Worm (Caenorhabditis elegans) whole organism, L3 larva: ENCODE measurements around the gene npp-21.

ENCODE experiments used
- R02D3.7 ChIP-seq: fragments of 150-350 bp; optimal IDR thresholded peaks from 2 replicates; lab custom pipeline; 2014; ENCODE audit warnings: missing biosample characterization, missing genetic modification characterization
- aly-2 ChIP-seq: fragments of 150-350 bp; optimal IDR thresholded peaks from 2 replicates; lab custom pipeline; 2014; ENCODE audit warnings: missing biosample characterization, missing genetic modification characterization
- ceh-16 ChIP-seq: sonication (generic microtip); optimal IDR thresholded peaks from 2 replicates; lab custom pipeline; 2017; ENCODE audit warnings: missing biosample characterization, missing genetic modification characterization
- ceh-9 ChIP-seq: sonication (generic microtip); optimal IDR thresholded peaks from 2 replicates; lab custom pipeline; 2018; ENCODE audit warnings: missing biosample characterization, missing genetic modification characterization
- daf-12 ChIP-seq: fragments of 150-350 bp; optimal IDR thresholded peaks from 2 replicates; lab custom pipeline; 2014; ENCODE audit warnings: missing biosample characterization, missing genetic modification reagents, missing genetic modification characterization
- egl-27 ChIP-seq: sonication (generic microtip); optimal IDR thresholded peaks from 4 replicates; lab custom pipeline; 2017; ENCODE audit warnings: missing biosample characterization, missing genetic modification reagents, missing genetic modification characterization
- egl-5 ChIP-seq: fragments of 150-350 bp; optimal IDR thresholded peaks from 2 replicates; lab custom pipeline; 2017; ENCODE audit warnings: missing biosample characterization, missing genetic modification reagents, missing genetic modification characterization, inconsistent platforms
- elt-1 ChIP-seq: fragments of 150-350 bp; optimal IDR thresholded peaks from 2 replicates; lab custom pipeline; 2014; ENCODE audit warnings: missing biosample characterization, missing genetic modification characterization
- elt-3 ChIP-seq, 3 experiments: fragments of 150-350 bp in 1 of 3; sonication (generic microtip) in 2 of 3; optimal IDR thresholded peaks; 2 replicates in 2 of 3; 4 replicates in 1 of 3; lab custom pipeline; 2014 to 2017; ENCODE audit warnings: missing biosample characterization in 3 of 3, missing genetic modification characterization in 3 of 3
- eor-1 ChIP-seq, 2 experiments: fragments of 150-350 bp; optimal IDR thresholded peaks; 2 replicates each; lab custom pipeline; 2014 to 2018; ENCODE audit warnings: missing biosample characterization in 2 of 2, missing genetic modification characterization in 2 of 2
- fkh-10 ChIP-seq: sonication (generic microtip); optimal IDR thresholded peaks from 2 replicates; lab custom pipeline; 2017; ENCODE audit warnings: missing biosample characterization, missing genetic modification reagents, missing genetic modification characterization
- fkh-2 ChIP-seq: fragments of 150-350 bp; optimal IDR thresholded peaks from 2 replicates; lab custom pipeline; 2014; ENCODE audit warnings: missing biosample characterization, missing genetic modification reagents, missing genetic modification characterization
- fos-1 ChIP-seq: fragments of 150-350 bp; optimal IDR thresholded peaks from 2 replicates; lab custom pipeline; 2014; ENCODE audit warnings: missing biosample characterization, missing genetic modification characterization
- hmg-11 ChIP-seq: sonication (generic microtip); optimal IDR thresholded peaks from 2 replicates; lab custom pipeline; 2016; ENCODE audit warnings: missing genetic modification characterization, missing compliant biosample characterization
- lin-15B ChIP-seq: fragments of 150-350 bp; optimal IDR thresholded peaks from 2 replicates; lab custom pipeline; 2014; ENCODE audit warnings: missing biosample characterization, missing genetic modification characterization
- lsy-12 ChIP-seq: sonication (generic microtip); optimal IDR thresholded peaks from 2 replicates; lab custom pipeline; 2016; ENCODE audit warnings: mild to moderate bottlenecking, missing genetic modification characterization, missing compliant biosample characterization
- mml-1 ChIP-seq: fragments of 150-350 bp; sonication (generic microtip); optimal IDR thresholded peaks from 3 replicates; lab custom pipeline; 2014; ENCODE audit warnings: missing biosample characterization, missing genetic modification characterization
- nhr-12 ChIP-seq: fragments of 150-350 bp; optimal IDR thresholded peaks from 2 replicates; lab custom pipeline; 2014; ENCODE audit warnings: missing biosample characterization, missing genetic modification characterization
- nhr-237 ChIP-seq: fragments of 150-350 bp; optimal IDR thresholded peaks from 2 replicates; lab custom pipeline; 2014; ENCODE audit warnings: missing biosample characterization, missing genetic modification characterization
- nhr-25 ChIP-seq: sonication (generic microtip); optimal IDR thresholded peaks from 2 replicates; lab custom pipeline; 2017; ENCODE audit warnings: missing biosample characterization, missing genetic modification characterization
- nhr-28 ChIP-seq: fragments of 150-350 bp; optimal IDR thresholded peaks from 2 replicates; lab custom pipeline; 2014; ENCODE audit warnings: missing biosample characterization, missing genetic modification characterization
- nhr-76 ChIP-seq: fragments of 150-350 bp; sonication (generic microtip); optimal IDR thresholded peaks from 5 replicates; lab custom pipeline; 2014; ENCODE audit warnings: missing biosample characterization, missing genetic modification characterization
- nhr-77 ChIP-seq: fragments of 150-350 bp; optimal IDR thresholded peaks from 2 replicates; lab custom pipeline; 2014; ENCODE audit warnings: missing biosample characterization, missing genetic modification characterization
- pha-4 ChIP-seq: fragments of 150-350 bp; optimal IDR thresholded peaks from 2 replicates; lab custom pipeline; 2014; ENCODE audit warnings: missing biosample characterization, missing genetic modification reagents, missing genetic modification characterization
- pqm-1 ChIP-seq: fragments of 150-350 bp; optimal IDR thresholded peaks from 2 replicates; lab custom pipeline; 2017; ENCODE audit warnings: missing biosample characterization, missing genetic modification characterization, inconsistent platforms
- sea-2 ChIP-seq: fragments of 150-350 bp; sonication (generic microtip); optimal IDR thresholded peaks from 4 replicates; lab custom pipeline; 2014; ENCODE audit warnings: missing biosample characterization, missing genetic modification reagents, missing genetic modification characterization
- snpc-4 ChIP-seq: fragments of 150-350 bp; optimal IDR thresholded peaks from 2 replicates; lab custom pipeline; 2014; ENCODE audit warnings: missing biosample characterization, missing genetic modification characterization
- unc-39 ChIP-seq: sonication (generic microtip); optimal IDR thresholded peaks from 4 replicates; lab custom pipeline; 2017; ENCODE audit warnings: missing biosample characterization, missing genetic modification characterization
- unc-62 ChIP-seq: fragments of 150-350 bp; sonication (generic microtip); optimal IDR thresholded peaks from 4 replicates; lab custom pipeline; 2014; ENCODE audit warnings: missing biosample characterization, missing genetic modification reagents, missing genetic modification characterization
- zag-1 ChIP-seq: fragments of 150-350 bp; optimal IDR thresholded peaks from 2 replicates; lab custom pipeline; 2014; ENCODE audit warnings: missing biosample characterization, missing genetic modification characterization
- ztf-11 ChIP-seq: fragments of 150-350 bp; optimal IDR thresholded peaks from 2 replicates; lab custom pipeline; 2014; ENCODE audit warnings: missing biosample characterization, missing genetic modification characterization
- ztf-4 ChIP-seq: fragments of 150-350 bp; optimal IDR thresholded peaks from 2 replicates; lab custom pipeline; 2014; ENCODE audit warnings: missing biosample characterization, missing genetic modification characterization

Gene npp-21

DNA sequence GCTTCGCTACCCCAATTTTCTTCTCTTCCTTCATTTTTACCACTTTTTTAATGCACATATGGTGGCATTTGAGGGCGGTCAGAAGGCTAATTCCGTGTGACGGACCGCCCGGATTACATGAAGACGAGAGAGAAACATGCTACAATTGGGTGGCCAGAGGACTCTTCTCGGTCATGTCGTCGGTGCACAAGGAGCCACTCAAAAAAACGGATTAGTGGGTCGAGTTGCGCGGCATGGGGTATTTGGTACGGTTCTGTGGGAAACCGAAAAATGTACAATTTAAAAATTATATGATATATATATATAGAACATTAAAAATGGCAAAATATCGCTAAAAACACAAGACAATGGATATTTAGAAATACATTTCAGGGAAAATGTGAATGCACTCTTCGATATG lies 28.6 kb upstream of the npp-21 start:
- TF ChIP-seq snpc-4 (tag; lab: Kevin White, UChicago) (no peak), unc-62 (GFP tag; lab: Kevin White, UChicago) (no peak), daf-12 (tag; lab: Kevin White, UChicago) (no peak), egl-5 (tag; lab: Kevin White, UChicago) (no peak), aly-2 (tag; lab: Kevin White, UChicago) (no peak)

DNA sequence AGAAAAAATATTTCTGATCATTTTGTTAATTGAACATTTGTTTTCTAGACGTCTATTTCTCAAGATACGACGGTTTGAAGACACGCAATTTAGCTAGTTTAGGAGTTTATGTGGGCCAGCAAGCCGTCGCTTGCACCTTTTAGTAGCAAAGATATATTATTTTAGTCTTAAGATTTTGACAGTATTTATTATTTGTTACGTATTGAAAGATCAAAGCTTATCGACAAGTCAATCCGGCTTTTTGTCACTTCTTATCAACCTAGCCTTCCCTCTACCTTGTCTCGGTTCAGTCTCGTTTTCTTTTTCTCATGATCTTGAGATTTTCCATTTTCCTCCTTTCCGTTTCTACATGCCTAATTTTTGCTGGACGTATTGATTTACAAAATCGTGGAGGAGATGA lies 25.3 kb upstream of the npp-21 start, which contains the start of gene F35D2.2:
TSS of gene F35D2.2 (plus strand) at position 301 of the 400 bp plus-strand sequence.
- TF ChIP-seq ztf-4 (tag; lab: Kevin White, UChicago) = no peak
- no peak for TF ChIP-seq daf-12 (tag; lab: Kevin White, UChicago)
- no peak for TF ChIP-seq ceh-9 (tag; lab: Kevin White, UChicago)
- TF ChIP-seq egl-27 = no peak
- TF ChIP-seq unc-39 (tag; lab: Kevin White, UChicago) = no peak
- TF ChIP-seq fkh-10 (GFP tag; lab: Kevin White, UChicago) = no peak
- TF ChIP-seq mml-1 (tag; lab: Kevin White, UChicago) = no peak
- TF ChIP-seq fkh-2 = no peak
- no peak for TF ChIP-seq pqm-1
- TF ChIP-seq nhr-25 = no peak
- TF ChIP-seq lin-15B (tag; lab: Kevin White, UChicago) = no peak
- TF ChIP-seq elt-1 = no peak
- no peak for TF ChIP-seq nhr-12 (tag; lab: Kevin White, UChicago)
- no peak for TF ChIP-seq lsy-12 (tag; lab: Kevin White, UChicago)
- TF ChIP-seq snpc-4 (tag; lab: Kevin White, UChicago) = no peak
- TF ChIP-seq fos-1 = no peak
- no peak for TF ChIP-seq unc-62 (GFP tag; lab: Kevin White, UChicago)
- TF ChIP-seq eor-1 (tag; optimal IDR thresholded peaks at IDR 0.05; lab: Kevin White, UChicago) = no peak
- no peak for TF ChIP-seq zag-1 (tag; lab: Kevin White, UChicago)

DNA sequence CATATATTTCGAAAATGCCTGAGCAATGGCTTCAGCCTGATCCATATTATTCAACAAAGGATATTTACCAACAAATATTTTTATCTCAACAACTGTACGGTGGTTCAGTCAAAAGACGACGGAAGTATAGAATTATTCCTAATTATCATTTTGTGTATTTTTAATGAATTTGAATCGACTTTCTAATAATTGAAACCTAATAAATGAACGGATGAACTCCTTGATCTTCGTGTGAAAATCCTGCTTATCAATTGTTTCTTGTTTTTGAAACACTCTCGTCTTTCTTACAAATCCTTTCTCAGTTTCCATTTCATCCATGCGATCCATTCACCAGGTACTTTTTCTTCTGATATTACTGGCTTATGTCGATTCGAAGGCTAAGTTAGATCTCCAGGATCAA lies 23.8 kb upstream of the npp-21 start, which contains the start of gene F35D2.1:
TSS of gene F35D2.1 (plus strand) at position 301 of the 400 bp plus-strand sequence.
- no peak for TF ChIP-seq nhr-25

DNA sequence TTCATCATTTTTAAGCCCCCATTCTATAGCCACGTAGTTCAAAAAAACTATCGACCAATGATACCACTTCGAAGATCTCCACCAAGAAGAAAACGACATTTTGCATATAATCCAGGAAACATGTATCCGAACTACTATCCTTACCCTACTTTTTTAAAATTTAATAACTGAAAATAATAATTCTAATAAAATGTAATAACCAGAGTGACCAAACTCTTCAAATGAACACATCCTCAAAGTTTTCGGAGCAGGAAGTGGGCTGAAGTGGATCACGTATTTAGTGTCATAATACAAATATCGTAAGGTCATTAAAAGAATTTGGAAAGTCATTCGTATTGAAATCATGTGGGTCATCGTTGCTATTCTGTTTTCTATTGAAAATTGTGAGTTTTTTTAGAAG lies 22.0 kb upstream of the npp-21 start, which contains the start of gene F35D2.6:
TSS of gene F35D2.6 (plus strand) at position 301 of the 400 bp plus-strand sequence.
- TF ChIP-seq lsy-12 (tag; lab: Kevin White, UChicago) (no peak), ztf-11 (tag; lab: Kevin White, UChicago) (no peak)

DNA sequence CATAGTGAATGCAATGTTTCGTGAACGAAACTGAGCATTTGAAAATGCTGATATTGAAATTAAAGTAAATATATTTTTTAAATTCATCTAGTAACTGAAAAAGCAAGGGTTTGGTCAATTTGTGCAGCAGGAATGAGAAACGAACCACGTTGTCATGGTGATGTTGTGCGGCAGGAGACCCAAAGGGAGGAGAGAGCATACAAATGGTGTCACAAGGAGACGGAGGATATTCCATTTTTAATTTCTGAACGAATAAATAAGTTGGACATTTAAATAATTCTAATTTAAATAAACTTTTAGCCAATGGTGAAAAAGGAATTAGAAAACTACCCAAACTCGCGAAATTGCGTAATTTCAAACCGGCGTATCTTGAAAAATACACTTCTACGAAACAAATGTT lies 15.9 kb upstream of the npp-21 start, which contains the start of gene mks-3:
TSS of gene mks-3 (minus strand) at position 101 of the 400 bp plus-strand sequence.
- no peak for TF ChIP-seq nhr-76 (tag; lab: Kevin White, UChicago)
- no peak for TF ChIP-seq ceh-9 (tag; lab: Kevin White, UChicago)
- no peak for TF ChIP-seq ceh-16
- no peak for TF ChIP-seq pha-4 (tag; lab: Kevin White, UChicago)
- no peak for TF ChIP-seq R02D3.7 (tag; lab: Kevin White, UChicago)
- TF ChIP-seq eor-1 (tag; optimal IDR thresholded peaks at IDR 0.05; lab: Kevin White, UChicago) = no peak

DNA sequence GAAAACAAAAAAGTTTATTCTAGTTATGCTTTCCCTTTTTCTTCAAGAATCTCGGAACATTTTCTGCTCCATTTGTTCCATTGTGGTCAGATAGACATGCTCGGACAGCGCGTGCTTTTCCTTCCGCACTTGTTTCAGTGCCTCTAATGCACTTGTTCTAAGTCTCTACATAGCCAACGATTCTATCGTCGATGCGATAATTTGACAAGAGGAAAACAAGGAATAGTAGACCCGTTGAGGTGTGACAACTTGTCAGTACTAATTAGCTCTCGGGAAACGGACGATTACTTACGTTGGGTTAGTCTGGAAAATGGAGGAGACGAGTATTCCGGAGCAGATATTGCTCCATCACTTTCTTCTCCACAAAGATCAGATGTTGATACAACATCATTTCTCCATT lies 11.2 kb upstream of the npp-21 start:
- no peak for TF ChIP-seq nhr-237 (tag; lab: Kevin White, UChicago)
- TF ChIP-seq nhr-77 = no peak
- no peak for TF ChIP-seq pqm-1
- TF ChIP-seq lin-15B (tag; lab: Kevin White, UChicago) = no peak
- TF ChIP-seq elt-3 (tag; optimal IDR thresholded peaks at IDR 0.05; lab: Kevin White, UChicago) = no peak
- TF ChIP-seq nhr-28 = no peak
- TF ChIP-seq unc-62 (GFP tag; lab: Kevin White, UChicago) = no peak
- no peak for TF ChIP-seq hmg-11 (tag; lab: Kevin White, UChicago)
- TF ChIP-seq zag-1 (tag; lab: Kevin White, UChicago) = no peak
- no peak for TF ChIP-seq aly-2 (tag; lab: Kevin White, UChicago)
- no peak for TF ChIP-seq sea-2 (GFP tag; lab: Kevin White, UChicago)
- no peak for TF ChIP-seq nhr-76 (tag; lab: Kevin White, UChicago)
- TF ChIP-seq ceh-16 = no peak
- no peak for TF ChIP-seq eor-1 (tag; optimal IDR thresholded peaks at IDR 0.05; lab: Kevin White, UChicago)
- TF ChIP-seq fkh-10 (GFP tag; lab: Kevin White, UChicago) = no peak
- TF ChIP-seq pha-4 (tag; lab: Kevin White, UChicago) = no peak
